Worm (Caenorhabditis elegans): ENCODE measurements around the gene C46C11.4.

Gene C46C11.4

DNA sequence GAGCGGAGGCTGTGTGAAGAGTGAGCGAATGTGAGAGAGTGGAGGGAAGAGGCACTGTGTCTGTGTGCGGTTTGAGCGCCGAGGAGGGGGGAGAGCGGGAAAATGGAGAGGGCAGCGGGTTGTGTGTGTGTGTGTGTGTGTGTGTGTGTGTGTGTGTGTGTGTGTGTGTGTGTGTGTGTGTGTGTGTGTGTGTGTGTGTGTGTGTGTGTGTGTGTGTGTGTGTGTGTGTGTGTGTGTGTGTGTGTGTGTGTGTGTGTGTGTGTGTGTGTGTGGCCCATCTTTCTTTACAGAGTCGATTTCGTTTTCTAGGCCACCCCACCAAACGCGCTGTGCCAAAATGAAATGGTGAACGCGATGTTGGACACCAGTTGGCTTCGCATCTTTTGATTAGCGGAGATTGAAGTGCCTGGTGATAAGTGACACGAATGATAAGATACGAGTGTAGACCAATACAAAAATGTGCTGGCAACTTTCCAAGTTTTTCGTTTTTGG lies 40.6 kb downstream of the C46C11.4 start (continued):
- TF ChIP-seq sup-37 (GFP tag; optimal IDR thresholded peaks at IDR 0.05), result peak; percentile 92

DNA sequence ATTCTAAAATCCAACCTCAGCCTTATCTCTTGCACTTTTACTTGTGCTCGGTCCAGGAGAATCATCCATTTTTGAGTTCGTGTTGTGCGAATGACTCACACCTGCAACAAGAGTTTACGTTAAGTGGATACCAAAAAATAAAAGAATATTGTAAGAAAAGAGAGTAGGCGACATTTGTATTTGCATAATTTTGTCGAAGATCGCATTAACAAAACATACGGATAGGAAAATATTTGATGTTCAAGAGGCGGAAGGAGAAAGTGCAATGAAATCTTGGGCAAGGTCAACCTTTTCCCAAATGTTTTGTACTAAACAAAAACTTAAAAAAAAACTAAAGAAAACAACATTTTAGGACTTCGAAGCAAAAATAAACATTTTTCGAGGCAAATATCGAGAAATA lies 41.2 kb downstream of the C46C11.4 start, which contains the start of gene spat-3:
spat-3 (minus strand) TSS at position 101 of the 400 bp plus-strand sequence.
- no peak for TF ChIP-seq grh-1 (GFP tag; IDR thresholded peaks at IDR 0.05)
- TF ChIP-seq fkh-4 (tag; optimal IDR thresholded peaks at IDR 0.05; ENCODE audit: borderline replicate concordance), result no peak
- TF ChIP-seq ama-1 (optimal IDR thresholded peaks at IDR 0.05), result no peak
- no peak for TF ChIP-seq F16B12.6 (tag; optimal IDR thresholded peaks at IDR 0.05)
- TF ChIP-seq nhr-28 (tag; optimal IDR thresholded peaks at IDR 0.05), result no peak
- peak; percentile 7 for TF ChIP-seq blmp-1 (tag; optimal IDR thresholded peaks at IDR 0.05)
- TF ChIP-seq ets-5 (GFP tag; IDR thresholded peaks at IDR 0.05), result no peak
- no peak for TF ChIP-seq swsn-7 (tag; optimal IDR thresholded peaks at IDR 0.05)
- no peak for TF ChIP-seq aha-1 (tag; optimal IDR thresholded peaks at IDR 0.05)

DNA sequence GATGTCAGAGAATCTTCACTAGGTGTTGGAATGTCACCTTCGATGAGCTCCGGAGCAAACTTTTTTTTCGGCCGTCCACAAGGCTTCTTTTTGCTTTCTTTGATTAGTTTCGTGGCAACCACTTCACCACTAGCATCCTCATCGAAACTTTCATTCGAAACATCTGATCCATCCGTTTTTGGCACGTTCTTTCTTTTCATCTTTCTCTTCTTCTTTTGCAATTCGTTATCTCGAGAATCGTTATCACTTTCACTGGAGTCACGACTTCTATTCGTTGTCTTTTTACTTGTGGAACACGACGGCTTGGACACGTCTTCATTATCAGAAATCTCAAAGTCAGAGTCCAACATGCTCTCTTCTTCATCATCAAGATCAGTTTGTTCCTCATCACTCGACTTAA lies 42.8 kb downstream of the C46C11.4 start:
- TF ChIP-seq blmp-1 (tag; optimal IDR thresholded peaks at IDR 0.05) (peak; percentile 78), lin-15B (tag; optimal IDR thresholded peaks at IDR 0.05) (no peak)

DNA sequence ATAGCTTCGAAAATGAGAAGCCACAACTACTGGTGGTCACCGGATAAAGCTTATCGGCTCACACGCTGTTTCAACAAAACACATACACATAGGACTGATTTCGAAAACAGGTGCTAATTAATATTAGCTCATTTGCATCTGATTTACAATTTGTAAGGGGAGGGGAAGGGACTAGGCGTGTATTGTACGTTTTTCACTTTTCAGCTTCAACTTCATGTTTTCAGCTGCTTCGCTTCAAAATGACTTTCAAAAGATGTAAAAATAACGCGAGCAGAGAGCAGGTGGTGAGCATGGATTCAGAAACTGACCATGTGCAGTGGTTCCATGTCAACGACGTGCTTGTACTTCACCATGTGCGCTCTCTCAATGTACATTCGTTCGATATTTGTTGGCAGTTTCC lies 46.0 kb downstream of the C46C11.4 start:
- no peak for TF ChIP-seq ceh-82 (tag; optimal IDR thresholded peaks at IDR 0.05)
- no peak for TF ChIP-seq hlh-4 (tag; optimal IDR thresholded peaks at IDR 0.05)
- no peak for TF ChIP-seq C04F5.9 (tag; optimal IDR thresholded peaks at IDR 0.05)
- no peak for TF ChIP-seq snu-23 (GFP tag; optimal IDR thresholded peaks at IDR 0.05)
- no peak for TF ChIP-seq lir-3 (tag; optimal IDR thresholded peaks at IDR 0.05; ENCODE audit: poor library complexity)
- no peak for TF ChIP-seq nhr-11 (tag; optimal IDR thresholded peaks at IDR 0.05)
- no peak for TF ChIP-seq ceh-8 (GFP tag; optimal IDR thresholded peaks at IDR 0.05)
- TF ChIP-seq C34B4.2 (tag; optimal IDR thresholded peaks at IDR 0.05), result no peak
- no peak for TF ChIP-seq zip-4 (GFP tag; optimal IDR thresholded peaks at IDR 0.05)
- no peak for TF ChIP-seq sox-4 (tag; optimal IDR thresholded peaks at IDR 0.05)
- no peak for TF ChIP-seq ztf-4 (tag; optimal IDR thresholded peaks at IDR 0.05)
- no peak for TF ChIP-seq swsn-7 (tag; optimal IDR thresholded peaks at IDR 0.05)
- TF ChIP-seq efl-3 (GFP tag; optimal IDR thresholded peaks at IDR 0.05), result no peak
- TF ChIP-seq ceh-88 (GFP tag; IDR thresholded peaks at IDR 0.05), result no peak
- TF ChIP-seq nhr-20 (tag; optimal IDR thresholded peaks at IDR 0.05), result no peak
- no peak for TF ChIP-seq F16B12.6 (tag; optimal IDR thresholded peaks at IDR 0.05)

DNA sequence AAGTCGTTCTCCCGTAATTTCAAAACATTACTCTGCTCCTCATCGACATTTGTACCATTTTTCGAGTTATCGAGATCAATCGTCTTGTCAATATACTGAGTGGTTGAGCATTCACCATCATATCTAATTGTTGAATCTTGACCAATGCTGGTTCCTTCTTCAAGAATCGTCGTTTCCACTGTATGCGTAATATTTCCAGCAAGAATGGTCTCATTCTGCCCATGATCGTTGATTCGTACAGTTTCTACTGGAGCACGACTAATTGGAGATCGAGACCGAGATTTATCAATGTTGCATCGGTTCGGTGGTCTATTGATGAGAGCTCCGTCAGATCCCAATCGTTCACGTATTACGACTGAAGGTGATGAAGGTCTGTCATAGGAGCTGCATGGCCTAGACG lies 47.5 kb downstream of the C46C11.4 start:
- TF ChIP-seq efl-1 (optimal IDR thresholded peaks at IDR 0.05), result no peak
- TF ChIP-seq efl-1 (GFP tag; optimal IDR thresholded peaks at IDR 0.05 in 1 of 2), result peak in 1 of 2 experiments; percentile 72
- TF ChIP-seq Y116A8C.19 (tag; optimal IDR thresholded peaks at IDR 0.05; ENCODE audit: borderline replicate concordance), result no peak

DNA sequence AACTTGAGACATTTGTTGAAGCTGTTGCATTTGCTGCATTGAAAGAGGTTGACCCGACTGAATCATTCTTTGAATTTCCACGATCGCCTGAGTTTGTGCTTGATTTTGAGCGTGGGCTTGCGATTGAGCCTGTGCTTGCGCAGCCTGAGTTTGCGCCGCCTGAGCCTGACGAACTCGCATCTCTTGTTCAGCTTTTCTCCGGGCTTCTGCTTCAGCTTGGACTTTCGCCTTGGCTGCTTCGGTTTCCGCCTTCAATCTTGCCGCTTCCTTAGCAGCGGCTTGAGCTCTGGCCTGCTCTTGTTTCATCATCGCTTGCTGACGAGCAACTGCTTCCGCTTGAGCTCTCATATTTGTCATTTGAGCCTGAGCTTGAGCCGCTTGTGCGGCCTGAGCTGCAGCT lies 49.6 kb downstream of the C46C11.4 start:
- TF ChIP-seq nhr-77 (tag; optimal IDR thresholded peaks at IDR 0.05) (no peak), skn-1 (tag; optimal IDR thresholded peaks at IDR 0.05) (no peak), elt-3 (tag; optimal IDR thresholded peaks at IDR 0.05) (no peak), ceh-63 (GFP tag; optimal IDR thresholded peaks at IDR 0.05) (no peak), pax-3 (tag; optimal IDR thresholded peaks at IDR 0.05) (no peak), efl-1 (optimal IDR thresholded peaks at IDR 0.05) (no peak), efl-1 (GFP tag; optimal IDR thresholded peaks at IDR 0.05 in 1 of 2) (peak in 1 of 2 experiments; percentile 54)

Data from whole organism, L1 larva.